Fruit fly (Drosophila melanogaster) whole organism, prepupa: Measurements from ENCODE around the gene HHEX.
A peak's percentile ranks its signal among the peaks of the same experiment; 100 is the strongest.

Experiments used
- Blimp-1 ChIP-seq: fragments of 200-800 bp; sonication (Bioruptor generic); optimal IDR thresholded peaks from 3 replicates; lab custom pipeline; 2017; ENCODE audit warnings: missing biosample characterization, missing genetic modification characterization, mild to moderate bottlenecking, moderate library complexity, missing genetic modification reagents
- CG10631 ChIP-seq: fragments of 200-800 bp; sonication (Bioruptor generic); optimal IDR thresholded peaks from 2 replicates; lab custom pipeline; 2016; ENCODE audit warnings: missing biosample characterization, missing genetic modification characterization
- CG10669 ChIP-seq: fragments of 200-800 bp; sonication (Bioruptor generic); optimal IDR thresholded peaks from 3 replicates; lab custom pipeline; 2018; ENCODE audit warnings: missing biosample characterization, mild to moderate bottlenecking, missing genetic modification characterization, moderate library complexity
- CG11902 ChIP-seq: fragments of 200-800 bp; sonication (Bioruptor generic); optimal IDR thresholded peaks from 3 replicates; lab custom pipeline; 2016; ENCODE audit warnings: missing biosample characterization, missing genetic modification characterization
- CG1621 ChIP-seq: fragments of 200-800 bp; sonication (Bioruptor generic); optimal IDR thresholded peaks from 3 replicates; lab custom pipeline; 2018; ENCODE audit warnings: missing biosample characterization, mild to moderate bottlenecking, missing genetic modification characterization
- CG31627 ChIP-seq: fragments of 200-800 bp; sonication (Bioruptor generic); optimal IDR thresholded peaks from 3 replicates; lab custom pipeline; 2016; ENCODE audit warnings: missing biosample characterization, missing genetic modification characterization
- CG34406 ChIP-seq: fragments of 200-800 bp; sonication (Bioruptor generic); optimal IDR thresholded peaks from 3 replicates; lab custom pipeline; 2016; ENCODE audit warnings: missing biosample characterization, missing genetic modification characterization
- CG3919 ChIP-seq: fragments of 200-800 bp; sonication (Bioruptor generic); optimal IDR thresholded peaks from 3 replicates; lab custom pipeline; 2016; ENCODE audit warnings: missing biosample characterization, missing genetic modification characterization
- CG4318 ChIP-seq: fragments of 200-800 bp; sonication (Bioruptor generic); optimal IDR thresholded peaks from 3 replicates; lab custom pipeline; 2017; ENCODE audit warnings: missing biosample characterization, mild to moderate bottlenecking, missing genetic modification characterization
- CG6276 ChIP-seq: fragments of 200-800 bp; sonication (Bioruptor generic); optimal IDR thresholded peaks from 2 replicates; lab custom pipeline; 2017; ENCODE audit warnings: missing biosample characterization, mild to moderate bottlenecking, missing genetic modification characterization
- CG6792 ChIP-seq: fragments of 200-800 bp; sonication (Bioruptor generic); optimal IDR thresholded peaks from 3 replicates; lab custom pipeline; 2016; ENCODE audit warnings: missing biosample characterization, missing genetic modification characterization
- CG6808 ChIP-seq: fragments of 200-800 bp; sonication (Bioruptor generic); optimal IDR thresholded peaks from 3 replicates; lab custom pipeline; 2017; ENCODE audit warnings: missing biosample characterization, missing genetic modification characterization, mild to moderate bottlenecking, moderate library complexity, missing genetic modification reagents
- CG8119 ChIP-seq: fragments of 200-800 bp; sonication (Bioruptor generic); IDR thresholded peaks from 3 replicates; pipeline ENCODE4 v1.3.6; 2022; ENCODE audit warnings: missing biosample characterization, missing genetic modification characterization
- CG8319 ChIP-seq: fragments of 200-800 bp; sonication (Bioruptor generic); optimal IDR thresholded peaks from 3 replicates; lab custom pipeline; 2016; ENCODE audit warnings: missing biosample characterization, missing genetic modification characterization
- CG9139 ChIP-seq: fragments of 200-800 bp; sonication (Bioruptor generic); optimal IDR thresholded peaks from 3 replicates; lab custom pipeline; 2017; ENCODE audit warnings: missing biosample characterization, mild to moderate bottlenecking, missing genetic modification characterization
- Eip75B ChIP-seq: fragments of 200-800 bp; sonication (Bioruptor generic); optimal IDR thresholded peaks from 3 replicates; lab custom pipeline; 2016; ENCODE audit warnings: missing biosample characterization, missing genetic modification characterization
- Eip78C ChIP-seq: fragments of 200-800 bp; sonication (Bioruptor generic); peaks from one replicate; lab custom pipeline; 2016; ENCODE audit warnings: missing biosample characterization, missing genetic modification characterization
- Eip93F ChIP-seq: fragments of 200-800 bp; sonication (Bioruptor generic); optimal IDR thresholded peaks from 2 replicates; lab custom pipeline; 2016; ENCODE audit warnings: missing biosample characterization, mild to moderate bottlenecking, missing genetic modification characterization
- Ets21C ChIP-seq: fragments of 200-800 bp; sonication (Bioruptor generic); optimal IDR thresholded peaks from 3 replicates; lab custom pipeline; 2016; ENCODE audit warnings: missing biosample characterization, missing genetic modification characterization
- Ets96B ChIP-seq: fragments of 200-800 bp; optimal IDR thresholded peaks from 2 replicates; lab custom pipeline; 2019; ENCODE audit warnings: missing biosample characterization, mild to moderate bottlenecking, missing genetic modification characterization, moderate library complexity
- Gug ChIP-seq: fragments of 200-800 bp; sonication (Bioruptor generic); IDR thresholded peaks from 2 replicates; pipeline ENCODE4 v1.3.6; 2022; ENCODE audit warnings: missing biosample characterization, missing genetic modification characterization
- Hr39 ChIP-seq: fragments of 200-800 bp; sonication (Bioruptor generic); optimal IDR thresholded peaks from 2 replicates; lab custom pipeline; 2016; ENCODE audit warnings: missing biosample characterization, missing genetic modification characterization
- Hr4 ChIP-seq: fragments of 200-800 bp; sonication (Bioruptor generic); optimal IDR thresholded peaks from 3 replicates; lab custom pipeline; 2016; ENCODE audit warnings: missing biosample characterization, missing genetic modification characterization
- Lpt ChIP-seq: fragments of 200-800 bp; sonication (Bioruptor generic); optimal IDR thresholded peaks from 3 replicates; lab custom pipeline; 2016; ENCODE audit warnings: missing biosample characterization, missing genetic modification characterization
- OdsH ChIP-seq: fragments of 200-800 bp; sonication (Bioruptor generic); optimal IDR thresholded peaks from 3 replicates; lab custom pipeline; 2016; ENCODE audit warnings: missing biosample characterization, missing genetic modification characterization
- Smox ChIP-seq: fragments of 200-800 bp; sonication (Bioruptor generic); optimal IDR thresholded peaks from 3 replicates; lab custom pipeline; 2016; ENCODE audit warnings: missing biosample characterization, missing genetic modification characterization
- Sox102F ChIP-seq: fragments of 200-800 bp; sonication (Bioruptor generic); optimal IDR thresholded peaks from 2 replicates; lab custom pipeline; 2016; ENCODE audit warnings: missing biosample characterization, mild to moderate bottlenecking, missing genetic modification characterization
- Sox15 ChIP-seq: fragments of 200-800 bp; sonication (Bioruptor generic); optimal IDR thresholded peaks from 3 replicates; lab custom pipeline; 2016; ENCODE audit warnings: missing biosample characterization, missing genetic modification characterization
- achi ChIP-seq: fragments of 200-800 bp; sonication (Bioruptor generic); optimal IDR thresholded peaks from 3 replicates; lab custom pipeline; 2016; ENCODE audit warnings: missing biosample characterization, missing genetic modification characterization
- acj6 ChIP-seq: fragments of 200-800 bp; sonication (Bioruptor generic); optimal IDR thresholded peaks from 3 replicates; lab custom pipeline; 2016; ENCODE audit warnings: missing biosample characterization, missing genetic modification characterization
- cyc ChIP-seq: fragments of 200-800 bp; sonication (Bioruptor generic); optimal IDR thresholded peaks from 3 replicates; lab custom pipeline; 2016; ENCODE audit warnings: missing biosample characterization, missing genetic modification characterization
- dac ChIP-seq: fragments of 200-800 bp; sonication (Bioruptor generic); optimal IDR thresholded peaks from 2 replicates; lab custom pipeline; 2017; ENCODE audit warnings: missing biosample characterization, mild to moderate bottlenecking, missing genetic modification characterization
- dsx ChIP-seq: fragments of 200-800 bp; optimal IDR thresholded peaks from 3 replicates; lab custom pipeline; 2019; ENCODE audit warnings: missing biosample characterization, mild to moderate bottlenecking, missing genetic modification characterization, moderate library complexity; ENCODE audit not compliant: poor library complexity, severe bottlenecking
- eg ChIP-seq: fragments of 200-800 bp; sonication (Bioruptor generic); IDR thresholded peaks from 3 replicates; pipeline ENCODE4 v1.3.6; 2022; ENCODE audit warnings: missing biosample characterization, missing genetic modification characterization
- esn ChIP-seq: fragments of 200-800 bp; sonication (Bioruptor generic); optimal IDR thresholded peaks from 2 replicates; lab custom pipeline; 2016; ENCODE audit warnings: missing biosample characterization, mild to moderate bottlenecking, missing genetic modification characterization, moderate library complexity
- fd59A ChIP-seq: fragments of 200-800 bp; sonication (Bioruptor generic); optimal IDR thresholded peaks from 2 replicates; lab custom pipeline; 2017; ENCODE audit warnings: missing biosample characterization, mild to moderate bottlenecking, missing genetic modification characterization, missing genetic modification reagents
- fd85E ChIP-seq: fragments of 200-800 bp; sonication (Bioruptor generic); optimal IDR thresholded peaks from 3 replicates; lab custom pipeline; 2016; ENCODE audit warnings: missing biosample characterization, missing genetic modification characterization
- fkh ChIP-seq: fragments of 200-800 bp; sonication (Bioruptor generic); optimal IDR thresholded peaks from 3 replicates; lab custom pipeline; 2017; ENCODE audit warnings: missing biosample characterization, mild to moderate bottlenecking, missing genetic modification characterization, moderate library complexity
- net ChIP-seq: fragments of 200-800 bp; sonication (Bioruptor generic); optimal IDR thresholded peaks from 3 replicates; lab custom pipeline; 2016; ENCODE audit warnings: missing biosample characterization, missing genetic modification characterization
- salr ChIP-seq, 2 experiments: fragments of 200-800 bp; sonication (Bioruptor generic); optimal IDR thresholded peaks; 3 replicates each; lab custom pipeline; 2016 to 2018; ENCODE audit warnings: missing biosample characterization in 2 of 2, missing genetic modification characterization in 2 of 2, mild to moderate bottlenecking in 1 of 2
- spab ChIP-seq: fragments of 200-800 bp; sonication (Bioruptor generic); optimal IDR thresholded peaks from 2 replicates; lab custom pipeline; 2017; ENCODE audit warnings: missing biosample characterization, mild to moderate bottlenecking, missing genetic modification characterization, missing genetic modification reagents
- ss ChIP-seq, 2 experiments: fragments of 200-800 bp; sonication (Bioruptor generic); optimal IDR thresholded peaks; 2 replicates in 1 of 2; 3 replicates in 1 of 2; lab custom pipeline; 2017 to 2018; ENCODE audit warnings: mild to moderate bottlenecking in 2 of 2, missing biosample characterization in 2 of 2, missing genetic modification characterization in 2 of 2, moderate library complexity in 1 of 2
- svp ChIP-seq: fragments of 200-800 bp; sonication (Bioruptor generic); peaks from one replicate; lab custom pipeline; 2016; ENCODE audit warnings: missing biosample characterization, missing genetic modification characterization
- topi ChIP-seq: fragments of 200-800 bp; sonication (Bioruptor generic); optimal IDR thresholded peaks from 3 replicates; lab custom pipeline; 2016; ENCODE audit warnings: missing biosample characterization, missing genetic modification characterization
- vri ChIP-seq: fragments of 200-800 bp; sonication (Bioruptor generic); optimal IDR thresholded peaks from 3 replicates; lab custom pipeline; 2016; ENCODE audit warnings: missing biosample characterization, mild to moderate bottlenecking, missing genetic modification characterization

Gene HHEX

DNA sequence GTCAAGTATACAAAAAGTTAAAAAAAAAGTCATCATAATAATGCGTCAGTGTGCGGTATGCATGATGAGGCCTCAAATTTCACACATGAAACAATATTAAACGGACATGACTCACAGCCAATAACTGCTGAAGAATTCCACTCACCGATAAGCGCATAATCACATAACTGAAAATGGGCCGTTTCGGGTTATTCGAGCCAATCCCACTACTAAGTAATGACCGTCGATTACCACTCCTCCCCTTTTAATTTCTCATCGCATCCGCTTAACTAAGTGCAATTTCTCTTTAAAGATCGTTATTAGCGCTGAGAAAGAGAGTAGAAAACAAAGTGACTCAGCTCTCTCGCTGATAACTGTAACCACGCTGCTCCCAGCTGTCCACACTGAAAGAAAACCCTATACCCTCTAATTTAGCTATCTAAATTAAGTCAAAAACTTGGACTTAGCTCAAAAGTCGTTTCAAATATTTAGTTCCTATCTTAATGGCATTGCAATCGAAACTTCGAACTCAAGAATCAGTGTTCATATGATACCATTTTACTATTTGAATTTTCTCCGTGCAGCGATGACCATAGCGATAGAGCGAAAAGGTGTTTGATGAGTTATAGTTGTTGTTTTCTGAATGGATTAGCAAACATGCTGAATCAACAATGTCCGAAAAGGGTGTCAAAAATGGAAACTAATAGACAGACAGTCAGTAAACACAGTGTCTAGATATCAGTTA, 32.2 kb upstream of the HHEX start (continued):
- TF ChIP-seq fd85E (no peak), fkh (peak; percentile 96), esn (peak; percentile 70), Sox15 (GFP tag; lab: Kevin White, UChicago) (peak; percentile 51), spab (no peak), CG4318 (GFP tag; lab: Kevin White, UChicago) (no peak), vri (GFP tag; lab: Kevin White, UChicago) (peak; percentile 67), Eip75B (peak; percentile 76), CG9139 (GFP tag; lab: Kevin White, UChicago) (no peak), Gug (peak; percentile 67), topi (GFP tag; lab: Kevin White, UChicago) (peak; percentile 53), eg (peak; percentile 89), svp (GFP tag; lab: Kevin White, UChicago) (peak; percentile 81), CG34406 (GFP tag; lab: Kevin White, UChicago) (peak; percentile 64), fd59A (peak; percentile 6), CG6792 (GFP tag; lab: Kevin White, UChicago) (peak; percentile 66), Smox (GFP tag; lab: Kevin White, UChicago) (no peak), Eip93F (GFP tag; lab: Kevin White, UChicago) (no peak), CG8319 (GFP tag; lab: Kevin White, UChicago) (peak; percentile 28), Eip78C (GFP tag; lab: Kevin White, UChicago) (peak; percentile 95), CG3919 (GFP tag; lab: Kevin White, UChicago) (no peak), salr (GFP tag; optimal IDR thresholded peaks at IDR 0.05; lab: Kevin White, UChicago) (peak; percentile 51 to 66), dsx (GFP tag; lab: Kevin White, UChicago) (peak; percentile 25)
- TF ChIP-seq, all 60 proteins: peak for 41

- TF ChIP-seq CG10631 (GFP tag; lab: Kevin White, UChicago) = no peak
- TF ChIP-seq achi = peak; percentile 39
- peak; percentile 40 for TF ChIP-seq Lpt (GFP tag; lab: Kevin White, UChicago)
- peak in 1 of 2 experiments; percentile 37 for TF ChIP-seq ss (GFP tag; optimal IDR thresholded peaks at IDR 0.05; lab: Kevin White, UChicago)
- no peak for TF ChIP-seq CG8319 (GFP tag; lab: Kevin White, UChicago)
- peak; percentile 6 for TF ChIP-seq Ets96B
- peak; percentile 67 for TF ChIP-seq CG31627 (GFP tag; lab: Kevin White, UChicago)
- no peak for TF ChIP-seq fkh
- TF ChIP-seq CG8119 (GFP tag; lab: Robert Waterston, UW) = peak; percentile 45; the same call in 2 of the 3 replicates
- peak; percentile 60 for TF ChIP-seq CG6276
- TF ChIP-seq Hr4 (GFP tag; lab: Kevin White, UChicago) = peak; percentile 64
- peak; percentile 12 for TF ChIP-seq CG10669
- peak; percentile 23 for TF ChIP-seq CG6792 (GFP tag; lab: Kevin White, UChicago)
- peak; percentile 68 for TF ChIP-seq Sox102F
- TF ChIP-seq cyc (GFP tag; lab: Kevin White, UChicago) = peak; percentile 31
- TF ChIP-seq dsx (GFP tag; lab: Kevin White, UChicago) = no peak
- peak; percentile 56 for TF ChIP-seq Hr39 (GFP tag; lab: Kevin White, UChicago)
- no peak for TF ChIP-seq CG1621 (tag; lab: Kevin White, UChicago)
- TF ChIP-seq CG6808 (GFP tag; lab: Kevin White, UChicago) = peak; percentile 28
- TF ChIP-seq CG9139 (GFP tag; lab: Kevin White, UChicago) = no peak
- TF ChIP-seq fd85E = no peak
- TF ChIP-seq dac (GFP tag; lab: Kevin White, UChicago) = peak; percentile 41
- peak; percentile 47 for TF ChIP-seq CG34406 (GFP tag; lab: Kevin White, UChicago)
- peak; percentile 26 for TF ChIP-seq net (GFP tag; lab: Kevin White, UChicago)
- TF ChIP-seq svp (GFP tag; lab: Kevin White, UChicago) = peak; percentile 89
- TF ChIP-seq Eip75B = peak; percentile 49
- TF ChIP-seq acj6 (GFP tag; lab: Kevin White, UChicago) = peak; percentile 51
- TF ChIP-seq OdsH (GFP tag; lab: Kevin White, UChicago) = peak; percentile 47
- no peak for TF ChIP-seq Ets21C
- TF ChIP-seq CG11902 (GFP tag; lab: Kevin White, UChicago) = peak; percentile 0
- peak; percentile 6 for TF ChIP-seq Blimp-1
- TF ChIP-seq salr (GFP tag; optimal IDR thresholded peaks at IDR 0.05; lab: Kevin White, UChicago) = peak in 1 of 2 experiments; percentile 12
- TF ChIP-seq Eip93F (GFP tag; lab: Kevin White, UChicago) = peak; percentile 61
- peak; percentile 69 for TF ChIP-seq esn
- 0 out of 2 replicates have a peak, but pooled peaks have one; percentile 25 for TF ChIP-seq Gug
Measured at dm6 chr3R:21111964-21112740, 31.4 kb upstream of the HHEX start.
